Fruit fly (Drosophila melanogaster) whole organism, embryonic: ENCODE measurements around the gene Ccdc58.

Experiments
- CG10267 ChIP-seq: fragments of 200-800 bp; sonication (Bioruptor generic); optimal IDR thresholded peaks from 2 replicates; lab custom pipeline; 2018; ENCODE audit warnings: missing biosample characterization, mild to moderate bottlenecking, missing genetic modification characterization, moderate library complexity
- CG10959 ChIP-seq: fragments of 200-800 bp; sonication (Bioruptor generic); IDR thresholded peaks from 2 replicates; pipeline ENCODE4 v1.3.6; 2022; ENCODE audit warnings: missing biosample characterization, missing genetic modification characterization
- CG11695 ChIP-seq: fragments of 200-800 bp; sonication (Bioruptor generic); IDR thresholded peaks from 3 replicates; pipeline ENCODE4 v1.3.6; 2022; ENCODE audit warnings: missing biosample characterization, missing genetic modification characterization
- CG11723 ChIP-seq: fragments of 200-800 bp; sonication (Bioruptor generic); optimal IDR thresholded peaks from 2 replicates; lab custom pipeline; 2017; ENCODE audit warnings: missing biosample characterization, mild to moderate bottlenecking, missing genetic modification characterization
- CG12236 ChIP-seq: fragments of 200-800 bp; sonication (Bioruptor generic); optimal IDR thresholded peaks from 2 replicates; lab custom pipeline; 2016; ENCODE audit warnings: missing biosample characterization, missing genetic modification characterization
- CG1647 ChIP-seq: fragments of 200-800 bp; sonication (Bioruptor generic); optimal IDR thresholded peaks from 3 replicates; lab custom pipeline; 2016; ENCODE audit warnings: missing biosample characterization, missing genetic modification characterization
- CG17328 ChIP-seq: fragments of 200-800 bp; sonication (Bioruptor generic); IDR thresholded peaks from 2 replicates; pipeline ENCODE4 v1.3.6; 2022; ENCODE audit warnings: missing biosample characterization, missing genetic modification characterization
- CG18599 ChIP-seq: fragments of 200-800 bp; sonication (Bioruptor generic); optimal IDR thresholded peaks from 3 replicates; lab custom pipeline; 2017; ENCODE audit warnings: missing biosample characterization, missing genetic modification characterization, mild to moderate bottlenecking, moderate library complexity, missing genetic modification reagents
- CG2889 ChIP-seq: fragments of 200-800 bp; sonication (Bioruptor generic); IDR thresholded peaks from 3 replicates; pipeline ENCODE4 v1.3.6; 2022; ENCODE audit warnings: missing biosample characterization, missing genetic modification characterization
- CG32767 ChIP-seq: fragments of 200-800 bp; sonication (Bioruptor generic); IDR thresholded peaks from 2 replicates; pipeline ENCODE4 v1.3.6; 2022; ENCODE audit warnings: missing biosample characterization, missing genetic modification characterization
- CG3281 ChIP-seq: fragments of 200-800 bp; sonication (Bioruptor generic); optimal IDR thresholded peaks from 3 replicates; lab custom pipeline; 2017; ENCODE audit warnings: missing biosample characterization, mild to moderate bottlenecking, missing genetic modification characterization
- CG4424 ChIP-seq: fragments of 200-800 bp; sonication (Bioruptor generic); optimal IDR thresholded peaks from 3 replicates; lab custom pipeline; 2016; ENCODE audit warnings: missing biosample characterization, missing genetic modification characterization
- CG4617 ChIP-seq: fragments of 200-800 bp; sonication (Bioruptor generic); optimal IDR thresholded peaks from 3 replicates; lab custom pipeline; 2016; ENCODE audit warnings: missing biosample characterization, missing genetic modification characterization, borderline replicate concordance
- CG4820 ChIP-seq: fragments of 200-800 bp; sonication (Bioruptor generic); optimal IDR thresholded peaks from 3 replicates; lab custom pipeline; 2016; ENCODE audit warnings: missing biosample characterization, missing genetic modification characterization
- CG6654 ChIP-seq: fragments of 200-800 bp; sonication (Bioruptor generic); optimal IDR thresholded peaks from 2 replicates; lab custom pipeline; 2017; ENCODE audit warnings: missing biosample characterization, mild to moderate bottlenecking, missing genetic modification characterization
- CG6791 ChIP-seq: fragments of 200-800 bp; sonication (Bioruptor generic); IDR thresholded peaks from 3 replicates; pipeline ENCODE4 v1.3.6; 2022; ENCODE audit warnings: missing biosample characterization, missing genetic modification characterization; ENCODE audit not compliant: partially characterized antibody
- CG6813 ChIP-seq: fragments of 200-800 bp; sonication (Bioruptor generic); optimal IDR thresholded peaks from 2 replicates; lab custom pipeline; 2017; ENCODE audit warnings: missing biosample characterization, missing genetic modification characterization, mild to moderate bottlenecking, moderate library complexity, missing genetic modification reagents
- CG9932 ChIP-seq: fragments of 200-800 bp; sonication (Bioruptor generic); IDR thresholded peaks from 2 replicates; pipeline ENCODE4 v1.3.6; 2022; ENCODE audit warnings: missing biosample characterization, missing genetic modification characterization
- Dad ChIP-seq: fragments of 200-800 bp; sonication (Bioruptor generic); optimal IDR thresholded peaks from 3 replicates; lab custom pipeline; 2016; ENCODE audit warnings: missing biosample characterization, missing genetic modification characterization
- Dfd ChIP-seq, 2 experiments: fragments of >200 bp; optimal IDR thresholded peaks; 2 replicates each; lab custom pipeline; 2017; ENCODE audit warnings: missing biosample characterization in 2 of 2, missing genetic modification characterization in 2 of 2
- Dip2 ChIP-seq: fragments of 200-800 bp; sonication (Bioruptor generic); IDR thresholded peaks from 2 replicates; pipeline ENCODE4 v1.3.6; 2022; ENCODE audit warnings: missing biosample characterization, missing genetic modification characterization
- Lim3 ChIP-seq: fragments of 200-800 bp; sonication (Bioruptor generic); IDR thresholded peaks from 2 replicates; pipeline ENCODE4 v1.3.6; 2022; ENCODE audit warnings: missing biosample characterization, missing genetic modification characterization
- NC2α ChIP-seq: fragments of 200-800 bp; sonication (Bioruptor generic); optimal IDR thresholded peaks from 2 replicates; lab custom pipeline; 2016; ENCODE audit warnings: missing biosample characterization, missing genetic modification characterization
- NC2β ChIP-seq: fragments of 200-800 bp; sonication (Bioruptor generic); optimal IDR thresholded peaks from 2 replicates; lab custom pipeline; 2016; ENCODE audit warnings: missing biosample characterization, missing genetic modification characterization
- Nf-YA ChIP-seq: fragments of 200-800 bp; sonication (Bioruptor generic); IDR thresholded peaks from 2 replicates; pipeline ENCODE4 v1.3.6; 2022; ENCODE audit warnings: missing biosample characterization, missing genetic modification characterization
- Sox100B ChIP-seq: fragments of 200-800 bp; sonication (Bioruptor generic); optimal IDR thresholded peaks from 3 replicates; lab custom pipeline; 2018; ENCODE audit warnings: missing biosample characterization, mild to moderate bottlenecking, missing genetic modification characterization
- Xbp1 ChIP-seq: fragments of 200-800 bp; sonication (Bioruptor generic); optimal IDR thresholded peaks from 3 replicates; lab custom pipeline; 2016; ENCODE audit warnings: missing biosample characterization, mild to moderate bottlenecking, missing genetic modification characterization
- ap ChIP-seq: fragments of 200-800 bp; sonication (Bioruptor generic); IDR thresholded peaks from 2 replicates; pipeline ENCODE4 v1.3.6; 2022; ENCODE audit warnings: missing biosample characterization, missing genetic modification characterization
- ase ChIP-seq: fragments of 200-800 bp; sonication (Bioruptor generic); IDR thresholded peaks from 3 replicates; pipeline ENCODE4 v1.3.6; 2022; ENCODE audit warnings: missing biosample characterization, missing genetic modification characterization
- danr ChIP-seq: fragments of 200-800 bp; sonication (Bioruptor generic); IDR thresholded peaks from 2 replicates; pipeline ENCODE4 v1.3.6; 2022; ENCODE audit warnings: missing biosample characterization, missing genetic modification characterization
- fd102C ChIP-seq: fragments of 200-800 bp; sonication (Bioruptor generic); optimal IDR thresholded peaks from 2 replicates; lab custom pipeline; 2018; ENCODE audit warnings: missing biosample characterization, mild to moderate bottlenecking, missing genetic modification characterization, moderate library complexity
- ftz-f1 ChIP-seq: fragments of 200-800 bp; sonication (Bioruptor generic); optimal IDR thresholded peaks from 2 replicates; lab custom pipeline; 2016; ENCODE audit warnings: missing biosample characterization, missing genetic modification characterization
- gce ChIP-seq: fragments of 200-800 bp; sonication (Bioruptor generic); IDR thresholded peaks from 3 replicates; pipeline ENCODE4 v1.3.6; 2022; ENCODE audit warnings: missing biosample characterization, missing genetic modification characterization
- gcm ChIP-seq: fragments of 200-800 bp; sonication (Bioruptor generic); optimal IDR thresholded peaks from 2 replicates; lab custom pipeline; 2019; ENCODE audit warnings: missing biosample characterization, mild to moderate bottlenecking, missing genetic modification characterization, moderate library complexity
- gro ChIP-seq: fragments of 200-800 bp; sonication (Bioruptor generic); optimal IDR thresholded peaks from 2 replicates; lab custom pipeline; 2016; ENCODE audit warnings: missing biosample characterization, missing genetic modification characterization
- maf-S ChIP-seq: fragments of 200-800 bp; sonication (Bioruptor generic); optimal IDR thresholded peaks from 2 replicates; lab custom pipeline; 2016; ENCODE audit warnings: missing biosample characterization, missing genetic modification characterization
- mirr ChIP-seq: fragments of 200-800 bp; sonication (Bioruptor generic); optimal IDR thresholded peaks from 3 replicates; lab custom pipeline; 2018; ENCODE audit warnings: missing biosample characterization, mild to moderate bottlenecking, missing genetic modification characterization
- nau ChIP-seq: fragments of 200-800 bp; sonication (Bioruptor generic); optimal IDR thresholded peaks from 3 replicates; lab custom pipeline; 2017; ENCODE audit warnings: missing biosample characterization, mild to moderate bottlenecking, missing genetic modification characterization, missing genetic modification reagents
- repo ChIP-seq: fragments of 200-800 bp; sonication (Bioruptor generic); optimal IDR thresholded peaks from 2 replicates; lab custom pipeline; 2016; ENCODE audit warnings: missing biosample characterization, missing genetic modification characterization
- ro ChIP-seq: fragments of 200-800 bp; sonication (Bioruptor generic); IDR thresholded peaks from 2 replicates; pipeline ENCODE4 v1.3.6; 2022; ENCODE audit warnings: missing biosample characterization, missing genetic modification characterization
- schlank ChIP-seq: fragments of 200-800 bp; sonication (Bioruptor generic); optimal IDR thresholded peaks from 2 replicates; lab custom pipeline; 2018; ENCODE audit warnings: missing biosample characterization, mild to moderate bottlenecking, missing genetic modification characterization
- sens-2 ChIP-seq: fragments of 200-800 bp; sonication (Bioruptor generic); IDR thresholded peaks from 2 replicates; pipeline ENCODE4 v1.3.6; 2022; ENCODE audit warnings: missing biosample characterization, missing genetic modification characterization
- so ChIP-seq: fragments of 200-800 bp; sonication (Bioruptor generic); IDR thresholded peaks from 3 replicates; pipeline ENCODE4 v1.3.6; 2022; ENCODE audit warnings: missing biosample characterization, missing genetic modification characterization
- sr ChIP-seq: fragments of 200-800 bp; sonication (Bioruptor generic); IDR thresholded peaks from 3 replicates; pipeline ENCODE4 v1.3.6; 2022; ENCODE audit warnings: missing biosample characterization, missing genetic modification characterization
- tgo ChIP-seq: fragments of 200-800 bp; sonication (Bioruptor generic); IDR thresholded peaks from 3 replicates; pipeline ENCODE4 v1.3.6; 2022; ENCODE audit warnings: missing biosample characterization, missing genetic modification characterization
- vnd ChIP-seq: fragments of 200-800 bp; sonication (Bioruptor generic); IDR thresholded peaks from 3 replicates; pipeline ENCODE4 v1.3.6; 2022; ENCODE audit warnings: missing biosample characterization, missing genetic modification characterization; ENCODE audit not compliant: partially characterized antibody
- wdn ChIP-seq: fragments of 200-800 bp; sonication (Bioruptor generic); IDR thresholded peaks from 2 replicates; pipeline ENCODE4 v1.3.6; 2022; ENCODE audit warnings: missing biosample characterization, missing genetic modification characterization
- z ChIP-seq: fragments of 200-800 bp; sonication (Bioruptor generic); IDR thresholded peaks from 3 replicates; pipeline ENCODE4 v1.3.6; 2022; ENCODE audit warnings: missing biosample characterization, missing genetic modification characterization
- zen ChIP-seq: fragments of 200-800 bp; sonication (Bioruptor generic); optimal IDR thresholded peaks from 3 replicates; lab custom pipeline; 2018; ENCODE audit warnings: missing biosample characterization, mild to moderate bottlenecking, missing genetic modification characterization, moderate library complexity
- zen2 ChIP-seq: fragments of 200-800 bp; sonication (Bioruptor generic); IDR thresholded peaks from 3 replicates; pipeline ENCODE4 v1.3.6; 2022; ENCODE audit warnings: missing biosample characterization, missing genetic modification characterization; ENCODE audit not compliant: partially characterized antibody
- zf30C ChIP-seq: fragments of 200-800 bp; sonication (Bioruptor generic); optimal IDR thresholded peaks from 3 replicates; lab custom pipeline; 2018; ENCODE audit warnings: missing biosample characterization, mild to moderate bottlenecking, missing genetic modification characterization
- zfh2 ChIP-seq: fragments of 200-800 bp; sonication (Bioruptor generic); optimal IDR thresholded peaks from 2 replicates; lab custom pipeline; 2016; ENCODE audit warnings: missing biosample characterization, missing genetic modification characterization

Ccdc58 gene

dm6 chr3L:19793438-19793998 lies 11.5 kb upstream of the Ccdc58 start, which contains the start of the genes CG42637, Gyc76C and SREBP (continued):
- TF ChIP-seq zf30C (GFP tag; lab: Kevin White, UChicago) (no peak), CG3281 (GFP tag; lab: Kevin White, UChicago) (no peak), sens-2 (GFP tag; lab: Robert Waterston, UW) (no peak), Dad (peak; percentile 48), zen2 (GFP tag; lab: Robert Waterston, UW) (no peak; the same call in 1 of the 3 replicates), CG9932 (GFP tag; lab: Robert Waterston, UW) (0 out of 2 replicates have a peak, but pooled peaks have one; percentile 4), nau (no peak), CG18599 (GFP tag; lab: Kevin White, UChicago) (no peak), Dfd (GFP tag; optimal IDR thresholded peaks at IDR 0.05; lab: Kevin White, UChicago) (no peak), Dip2 (GFP tag; lab: Robert Waterston, UW) (no peak), NC2α (no peak), gcm (no peak), schlank (no peak), CG10959 (GFP tag; lab: Robert Waterston, UW) (no peak), Lim3 (GFP tag; lab: Robert Waterston, UW) (no peak), gce (GFP tag; lab: Robert Waterston, UW) (peak; percentile 11; the same call in 1 of the 3 replicates), CG4617 (peak; percentile 38), fd102C (no peak), CG4424 (GFP tag; lab: Kevin White, UChicago) (peak; percentile 2), Sox100B (GFP tag; lab: Kevin White, UChicago) (no peak), CG1647 (GFP tag; lab: Kevin White, UChicago) (no peak), ase (GFP tag; lab: Robert Waterston, UW) (no peak), CG2889 (GFP tag; lab: Robert Waterston, UW) (no peak), gro (GFP tag; lab: Kevin White, UChicago) (peak; percentile 19), zen (tag; lab: Kevin White, UChicago) (peak; percentile 67), wdn (no peak), ftz-f1 (no peak), ro (GFP tag; lab: Robert Waterston, UW) (no peak), CG17328 (GFP tag; lab: Robert Waterston, UW) (no peak), CG6791 (GFP tag; lab: Robert Waterston, UW) (peak; percentile 70; the same call in 1 of the 3 replicates), vnd (GFP tag; lab: Robert Waterston, UW) (no peak), tgo (GFP tag; lab: Robert Waterston, UW) (no peak), CG11723 (GFP tag; lab: Kevin White, UChicago) (no peak), Xbp1 (no peak), ap (GFP tag; lab: Robert Waterston, UW) (no peak), CG12236 (GFP tag; lab: Kevin White, UChicago) (no peak), CG10267 (tag; lab: Kevin White, UChicago) (peak; percentile 66), danr (GFP tag; lab: Robert Waterston, UW) (no peak), maf-S (GFP tag; lab: Kevin White, UChicago) (no peak), CG4820 (no peak), sr (GFP tag; lab: Robert Waterston, UW) (peak; percentile 66; the same call in 1 of the 3 replicates), CG6654 (GFP tag; lab: Kevin White, UChicago) (no peak), zfh2 (GFP tag; lab: Kevin White, UChicago) (no peak), CG11695 (no peak), so (GFP tag; lab: Robert Waterston, UW) (no peak; the same call in 2 of the 3 replicates), mirr (GFP tag; lab: Kevin White, UChicago) (peak; percentile 31), NC2β (GFP tag; lab: Kevin White, UChicago) (no peak), repo (GFP tag; lab: Kevin White, UChicago) (peak; percentile 12), CG32767 (no peak), CG6813 (GFP tag; lab: Kevin White, UChicago) (no peak), z (GFP tag; lab: Robert Waterston, UW) (no peak), Nf-YA (GFP tag; lab: Robert Waterston, UW) (no peak)
